Worm (Caenorhabditis elegans) whole organism, young adult: ENCODE data around the gene jmjd-3.3.

Experiments
- B0019.2 ChIP-seq: fragments of 200-800 bp; sonication (Bioruptor generic); conservative IDR thresholded peaks from 2 replicates; pipeline ENCODE4 v1.3.6; 2022; ENCODE audit warnings: missing genetic modification reagents, missing genetic modification characterization, missing compliant biosample characterization
- F37B4.10 ChIP-seq: fragments of 200-800 bp; sonication (Bioruptor generic); IDR thresholded peaks from 2 replicates; pipeline ENCODE4 v1.3.6; 2022; ENCODE audit warnings: missing genetic modification characterization, missing compliant biosample characterization
- ceh-100 ChIP-seq: fragments of 200-800 bp; sonication (Bioruptor generic); IDR thresholded peaks from 2 replicates; pipeline ENCODE4 v1.3.6; 2022; ENCODE audit warnings: missing genetic modification reagents, missing genetic modification characterization, missing compliant biosample characterization
- ceh-58 ChIP-seq: fragments of 200-800 bp; sonication (Bioruptor generic); IDR thresholded peaks from 2 replicates; pipeline ENCODE4 v1.3.6; 2022; ENCODE audit warnings: missing genetic modification characterization, missing compliant biosample characterization
- dpff-1 ChIP-seq: sonication (generic microtip); optimal IDR thresholded peaks from 2 replicates; lab custom pipeline; 2017; ENCODE audit warnings: mild to moderate bottlenecking, missing genetic modification characterization, missing compliant biosample characterization
- let-526 ChIP-seq: fragments of 200-800 bp; sonication (Bioruptor generic); IDR thresholded peaks from 2 replicates; pipeline ENCODE4 v1.3.6; 2022; ENCODE audit warnings: missing genetic modification reagents, missing genetic modification characterization, missing compliant biosample characterization
- lin-26 ChIP-seq: fragments of 200-800 bp; sonication (Bioruptor generic); IDR thresholded peaks from 2 replicates; pipeline ENCODE4 v1.3.6; 2022; ENCODE audit warnings: missing genetic modification reagents, missing genetic modification characterization, missing compliant biosample characterization
- madf-8 ChIP-seq: fragments of 200-800 bp; sonication (Bioruptor generic); conservative IDR thresholded peaks from 2 replicates; pipeline ENCODE4 v1.3.6; 2022; ENCODE audit warnings: missing genetic modification reagents, missing genetic modification characterization, missing compliant biosample characterization
- mxl-1 ChIP-seq: sonication (generic microtip); optimal IDR thresholded peaks from 2 replicates; lab custom pipeline; 2016; ENCODE audit warnings: missing genetic modification characterization, missing compliant biosample characterization
- nfya-1 ChIP-seq: sonication (generic microtip); optimal IDR thresholded peaks from 2 replicates; lab custom pipeline; 2017; ENCODE audit warnings: antibody characterized with exemption, missing compliant biosample characterization, missing genetic modification characterization, borderline replicate concordance; ENCODE audit not compliant: insufficient read depth
- nfya-2 ChIP-seq: fragments of 200-800 bp; sonication (Bioruptor generic); IDR thresholded peaks from 2 replicates; pipeline ENCODE4 v1.3.6; 2022; ENCODE audit warnings: missing genetic modification reagents, missing genetic modification characterization, missing compliant biosample characterization
- unc-62 ChIP-seq: fragments of 150-350 bp; optimal IDR thresholded peaks from 2 replicates; lab custom pipeline; 2014; ENCODE audit warnings: missing biosample characterization, missing genetic modification reagents, missing genetic modification characterization
- ztf-26 ChIP-seq: sonication (generic microtip); optimal IDR thresholded peaks from 2 replicates; lab custom pipeline; 2017; ENCODE audit warnings: missing genetic modification characterization, missing compliant biosample characterization

DNA sequence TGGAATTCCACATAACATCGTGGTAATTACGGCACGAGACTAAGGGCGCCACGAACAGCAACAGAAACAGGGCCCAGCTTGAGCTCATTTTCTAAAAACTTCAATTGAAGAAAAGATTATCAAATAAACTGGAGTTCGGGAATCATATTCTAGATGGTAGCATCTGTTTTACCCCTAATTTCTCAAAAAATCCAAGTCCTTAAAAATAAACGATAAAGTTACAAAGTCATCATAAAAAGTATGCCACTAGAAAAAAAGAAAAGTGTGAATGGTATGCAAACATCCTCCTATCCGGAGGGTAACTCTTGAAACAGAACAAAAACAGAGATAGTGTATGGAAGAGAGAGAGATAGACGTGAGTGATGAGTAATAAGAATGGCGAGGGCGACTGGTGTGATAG is 41.1 kb downstream of the jmjd-3.3 start, which contains the start of gene efn-3:
- TF ChIP-seq dpff-1 (no peak), madf-8 (GFP tag; lab: Robert Waterston, UW) (no peak), let-526 (no peak), nfya-1 (no peak), ztf-26 (tag; lab: Kevin White, UChicago) (no peak), F37B4.10 (GFP tag; lab: Robert Waterston, UW) (no peak), ceh-100 (GFP tag; lab: Robert Waterston, UW) (no peak), nfya-2 (GFP tag; lab: Robert Waterston, UW) (no peak), B0019.2 (no peak), unc-62 (no peak), lin-26 (no peak), ceh-58 (GFP tag; lab: Robert Waterston, UW) (no peak), mxl-1 (tag; lab: Kevin White, UChicago) (no peak)
